Worm (Caenorhabditis elegans): ENCODE data around the gene miro-1.

Gene miro-1

DNA sequence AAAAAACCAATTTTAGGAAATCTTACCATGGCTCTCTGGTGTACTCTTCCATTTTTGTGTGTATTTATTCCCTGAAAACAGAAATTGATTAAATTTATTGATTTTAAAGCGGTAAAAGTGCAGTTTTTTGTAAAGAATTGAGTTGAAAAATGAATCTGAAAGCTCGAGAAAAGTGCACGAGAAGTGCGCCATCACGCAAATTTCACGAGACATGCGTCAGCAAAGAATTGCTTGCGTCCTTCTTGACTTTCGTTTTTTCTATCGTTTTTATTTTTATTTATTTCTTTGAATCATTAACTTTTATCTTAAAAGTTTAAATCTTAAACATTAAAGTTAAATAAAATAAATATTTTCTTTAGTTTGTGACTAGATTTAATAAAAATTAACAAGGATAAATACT, 29.8 kb upstream of the miro-1 start, which contains the start of gene timm-17B.1:
timm-17B.1 (minus strand) TSS at position 71 of the 400 bp plus-strand sequence.
- peak; percentile 60 for TF ChIP-seq lin-13 (GFP tag; optimal IDR thresholded peaks at IDR 0.05)
- peak; percentile 93 for TF ChIP-seq C34F6.9 (tag; optimal IDR thresholded peaks at IDR 0.05)
- TF ChIP-seq ztf-1 (GFP tag; conservative IDR thresholded peaks at IDR 0.05) = no peak
- no peak for TF ChIP-seq egl-27 (tag; optimal IDR thresholded peaks at IDR 0.05)
- no peak for TF ChIP-seq aly-2 (tag; optimal IDR thresholded peaks at IDR 0.05)
- peak; percentile 73 for TF ChIP-seq nhr-25 (tag; optimal IDR thresholded peaks at IDR 0.05)
- TF ChIP-seq Y55F3AM.14 (GFP tag; optimal IDR thresholded peaks at IDR 0.05) = no peak
- TF ChIP-seq mab-5 (tag; optimal IDR thresholded peaks at IDR 0.05) = peak; percentile 78
- TF ChIP-seq nhr-129 (tag; optimal IDR thresholded peaks at IDR 0.05) = peak; percentile 69
- TF ChIP-seq peb-1 (tag; optimal IDR thresholded peaks at IDR 0.05) = no peak
- no peak for TF ChIP-seq skn-1 (tag; optimal IDR thresholded peaks at IDR 0.05)
- no peak for TF ChIP-seq nhr-12 (tag; optimal IDR thresholded peaks at IDR 0.05)
- no peak for TF ChIP-seq sem-4 (tag; optimal IDR thresholded peaks at IDR 0.05)
- peak; percentile 27 for TF ChIP-seq ama-1 (optimal IDR thresholded peaks at IDR 0.05)
- TF ChIP-seq dmd-4 (tag; optimal IDR thresholded peaks at IDR 0.05) = peak; percentile 2
- TF ChIP-seq ceh-16 (tag; optimal IDR thresholded peaks at IDR 0.05) = peak; percentile 36
- TF ChIP-seq lin-11 (tag; optimal IDR thresholded peaks at IDR 0.05) = no peak
- no peak for TF ChIP-seq lin-39 (tag; optimal IDR thresholded peaks at IDR 0.05)
- peak; percentile 93 to 96 for TF ChIP-seq lsy-2 (tag; optimal IDR thresholded peaks at IDR 0.05)
- TF ChIP-seq elt-3 (tag; optimal IDR thresholded peaks at IDR 0.05) = no peak
- peak; percentile 37 for TF ChIP-seq nhr-6 (tag; optimal IDR thresholded peaks at IDR 0.05)
- TF ChIP-seq blmp-1 (tag; optimal IDR thresholded peaks at IDR 0.05; ENCODE audit: insufficient read depth) = no peak
- no peak for TF ChIP-seq nhr-237 (tag; optimal IDR thresholded peaks at IDR 0.05)
- TF ChIP-seq unc-39 (tag; optimal IDR thresholded peaks at IDR 0.05) = no peak
- TF ChIP-seq elt-1 (tag; optimal IDR thresholded peaks at IDR 0.05) = no peak
- TF ChIP-seq R02D3.7 (tag; optimal IDR thresholded peaks at IDR 0.05) = peak; percentile 62
- no peak for TF ChIP-seq alr-1 (tag; optimal IDR thresholded peaks at IDR 0.05)
- TF ChIP-seq nhr-21 (tag; optimal IDR thresholded peaks at IDR 0.05) = peak; percentile 43
- peak; percentile 13 for TF ChIP-seq snpc-4 (tag; optimal IDR thresholded peaks at IDR 0.05)
- no peak for TF ChIP-seq nhr-23 (tag; optimal IDR thresholded peaks at IDR 0.05)
- TF ChIP-seq mbf-1 (tag; optimal IDR thresholded peaks at IDR 0.05) = no peak
- peak; percentile 35 for TF ChIP-seq F13H6.1 (tag; optimal IDR thresholded peaks at IDR 0.05)
- TF ChIP-seq zag-1 (tag; optimal IDR thresholded peaks at IDR 0.05) = no peak
- no peak for TF ChIP-seq nhr-10 (tag; optimal IDR thresholded peaks at IDR 0.05)
- TF ChIP-seq sma-3 (GFP tag; optimal IDR thresholded peaks at IDR 0.05) = peak; percentile 49
- no peak for TF ChIP-seq fos-1 (tag; optimal IDR thresholded peaks at IDR 0.05)
- no peak for TF ChIP-seq nhr-11 (tag; optimal IDR thresholded peaks at IDR 0.05)
- TF ChIP-seq sma-9 (GFP tag; optimal IDR thresholded peaks at IDR 0.05) = peak; percentile 60
- no peak for TF ChIP-seq sma-9 (tag; optimal IDR thresholded peaks at IDR 0.05)
- TF ChIP-seq crh-2 (tag; optimal IDR thresholded peaks at IDR 0.05) = peak; percentile 74
- TF ChIP-seq unc-55 (GFP tag; optimal IDR thresholded peaks at IDR 0.05) = peak; percentile 82
- TF ChIP-seq nhr-77 (tag; optimal IDR thresholded peaks at IDR 0.05) = no peak
- no peak for TF ChIP-seq ztf-11 (tag; optimal IDR thresholded peaks at IDR 0.05)
- no peak for TF ChIP-seq unc-62 (GFP tag; optimal IDR thresholded peaks at IDR 0.05)
- peak; percentile 84 for TF ChIP-seq gmeb-1 (tag; optimal IDR thresholded peaks at IDR 0.05)
- no peak for TF ChIP-seq ZK546.5 (tag; optimal IDR thresholded peaks at IDR 0.05)
- TF ChIP-seq ceh-82 (tag; optimal IDR thresholded peaks at IDR 0.05) = no peak
- TF ChIP-seq mdl-1 (tag; optimal IDR thresholded peaks at IDR 0.05) = peak in 1 of 2 experiments; percentile 9
- TF ChIP-seq ztf-4 (tag; optimal IDR thresholded peaks at IDR 0.05) = no peak

Measured in whole organism, L2 larva.